Fruit fly (Drosophila melanogaster): Measurements from ENCODE around the gene CG31643.
A peak's percentile ranks its signal among the peaks of the same experiment; 100 is the strongest.

Gene CG31643

DNA sequence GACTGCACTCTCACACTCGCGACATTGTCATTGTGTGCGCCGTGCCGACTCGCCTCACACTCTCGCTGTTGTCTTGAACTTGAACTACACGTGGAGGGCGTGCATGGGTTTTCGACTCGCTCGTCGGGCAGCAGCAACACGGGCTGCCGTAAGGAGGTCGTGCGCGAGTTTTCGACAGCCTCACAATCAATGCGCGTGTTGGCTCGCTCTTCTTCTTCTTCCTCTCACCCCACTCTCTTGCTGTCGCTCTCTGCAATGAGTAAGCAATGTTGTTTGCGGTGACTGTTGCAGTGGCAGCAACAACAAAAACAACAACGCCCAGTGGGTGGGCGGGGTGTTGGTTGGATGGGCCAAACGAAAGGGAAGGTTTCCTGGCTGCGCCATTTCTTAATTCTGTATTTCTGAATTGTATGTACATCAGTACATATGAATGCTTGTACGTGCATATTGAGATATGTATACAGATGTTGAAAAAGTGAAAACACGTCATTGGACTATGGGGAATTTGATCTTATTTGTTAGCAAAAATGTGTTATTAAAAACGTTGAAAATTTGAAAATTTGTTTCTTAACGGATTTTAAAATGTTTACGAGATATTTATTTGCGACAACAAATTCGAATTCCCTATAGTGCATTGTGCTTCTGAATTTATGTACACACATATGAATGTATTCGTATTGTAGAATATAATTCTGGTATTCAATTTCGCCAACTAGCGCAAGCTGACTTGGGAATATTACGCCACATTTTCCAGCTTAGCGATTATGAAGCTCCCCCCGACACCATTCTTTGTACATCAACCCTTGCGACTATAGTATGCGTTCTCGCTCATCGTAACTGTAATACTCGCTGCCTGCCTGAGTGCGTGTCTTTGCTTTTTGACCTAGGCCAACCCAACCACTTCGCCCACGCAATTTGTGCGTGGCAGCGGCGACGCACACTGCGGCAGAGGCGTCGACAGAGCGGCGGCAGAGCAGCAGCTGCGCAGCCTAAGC lies 50.8 kb downstream of the CG31643 start (continued):
- TF ChIP-seq CG12659 (GFP tag; optimal IDR thresholded peaks at IDR 0.05) (peak; percentile 12), fd3F (GFP tag; optimal IDR thresholded peaks at IDR 0.05) (peak; percentile 3), Lhr (GFP tag; optimal IDR thresholded peaks at IDR 0.05) (no peak), D19A (tag; optimal IDR thresholded peaks at IDR 0.05) (no peak), CG11696 (GFP tag; IDR thresholded peaks at IDR 0.05) (peak; percentile 40; the same call in 1 of the 2 replicates), wek (GFP tag; optimal IDR thresholded peaks at IDR 0.05) (no peak), CG14965 (GFP tag; optimal IDR thresholded peaks at IDR 0.05; ENCODE audit: borderline replicate concordance) (no peak), ATbp (GFP tag; optimal IDR thresholded peaks at IDR 0.05) (no peak), Abd-B (GFP tag; optimal IDR thresholded peaks at IDR 0.05) (no peak), CG7786 (GFP tag; optimal IDR thresholded peaks at IDR 0.05) (no peak), ro (GFP tag; IDR thresholded peaks at IDR 0.05) (no peak), CG11456 (GFP tag; IDR thresholded peaks at IDR 0.05) (no peak), cad (GFP tag; optimal IDR thresholded peaks at IDR 0.05) (no peak), CG11247 (GFP tag; IDR thresholded peaks at IDR 0.05) (no peak), zen (tag; optimal IDR thresholded peaks at IDR 0.05) (peak; percentile 67), amos (GFP tag; IDR thresholded peaks at IDR 0.05; ENCODE audit: partially characterized antibody) (peak; percentile 42; the same call in 1 of the 2 replicates), CG10147 (GFP tag; optimal IDR thresholded peaks at IDR 0.05) (no peak), B-H1 (GFP tag; IDR thresholded peaks at IDR 0.05) (no peak), CG3407 (GFP tag; optimal IDR thresholded peaks at IDR 0.05) (no peak), CG17186 (GFP tag; optimal IDR thresholded peaks at IDR 0.05) (no peak), knrl (GFP tag; IDR thresholded peaks at IDR 0.05; ENCODE audit: partially characterized antibody) (peak; percentile 50; the same call in 2 of the 3 replicates), Mrtf (GFP tag; IDR thresholded peaks at IDR 0.05) (no peak), CG9609 (GFP tag; optimal IDR thresholded peaks at IDR 0.05) (no peak), gfzf (GFP tag; optimal IDR thresholded peaks at IDR 0.05) (no peak), stc (GFP tag; IDR thresholded peaks at IDR 0.05) (no peak), CG1024 (GFP tag; IDR thresholded peaks at IDR 0.05) (no peak), CG4854 (GFP tag; optimal IDR thresholded peaks at IDR 0.05) (no peak), CG10959 (GFP tag; IDR thresholded peaks at IDR 0.05) (no peak), tna (GFP tag; IDR thresholded peaks at IDR 0.05; ENCODE audit: partially characterized antibody) (peak; percentile 59; the same call in 1 of the 2 replicates), tup (GFP tag; optimal IDR thresholded peaks at IDR 0.05) (no peak), Kr (GFP tag; optimal IDR thresholded peaks at IDR 0.05) (peak; percentile 65), CG15011 (GFP tag; optimal IDR thresholded peaks at IDR 0.05) (no peak), Camta (GFP tag; optimal IDR thresholded peaks at IDR 0.05) (no peak), CG12299 (tag; optimal IDR thresholded peaks at IDR 0.05) (peak; percentile 13), chif (GFP tag; optimal IDR thresholded peaks at IDR 0.05) (peak in 1 of 2 experiments; percentile 10), Aef1 (GFP tag; IDR thresholded peaks at IDR 0.05) (peak; percentile 30; the same call in 1 of the 3 replicates), CG42726 (GFP tag; IDR thresholded peaks at IDR 0.05; ENCODE audit: partially characterized antibody) (peak; percentile 100), HHEX (GFP tag; optimal IDR thresholded peaks at IDR 0.05) (no peak), Eip74EF (GFP tag; optimal IDR thresholded peaks at IDR 0.05) (peak in 1 of 2 experiments; percentile 45), Six4 (GFP tag; optimal IDR thresholded peaks at IDR 0.05) (no peak), Hr39 (optimal IDR thresholded peaks at IDR 0.05) (no peak), CG12769 (tag; optimal IDR thresholded peaks at IDR 0.05) (peak; percentile 81), pita (GFP tag; optimal IDR thresholded peaks at IDR 0.05) (no peak), cg (GFP tag; optimal IDR thresholded peaks at IDR 0.05) (peak; percentile 91), CG4617 (GFP tag; optimal IDR thresholded peaks at IDR 0.05; ENCODE audit: borderline replicate concordance) (no peak), fru (optimal IDR thresholded peaks at IDR 0.05) (peak; percentile 66), CG11398 (GFP tag; optimal IDR thresholded peaks at IDR 0.05) (no peak), Nf-YB (GFP tag; optimal IDR thresholded peaks at IDR 0.05) (no peak)

Measured in whole organism, embryonic.